Fruit fly (Drosophila melanogaster): ENCODE measurements around the gene CG31431.
A peak's percentile ranks its signal among the peaks of the same experiment; 100 is the strongest.

Gene CG31431

dm6 chr3R:21828040-21828526 lies 42.4 kb upstream of the CG31431 start (continued):
- TF ChIP-seq Met (GFP tag; optimal IDR thresholded peaks at IDR 0.05) = peak; percentile 22

DNA sequence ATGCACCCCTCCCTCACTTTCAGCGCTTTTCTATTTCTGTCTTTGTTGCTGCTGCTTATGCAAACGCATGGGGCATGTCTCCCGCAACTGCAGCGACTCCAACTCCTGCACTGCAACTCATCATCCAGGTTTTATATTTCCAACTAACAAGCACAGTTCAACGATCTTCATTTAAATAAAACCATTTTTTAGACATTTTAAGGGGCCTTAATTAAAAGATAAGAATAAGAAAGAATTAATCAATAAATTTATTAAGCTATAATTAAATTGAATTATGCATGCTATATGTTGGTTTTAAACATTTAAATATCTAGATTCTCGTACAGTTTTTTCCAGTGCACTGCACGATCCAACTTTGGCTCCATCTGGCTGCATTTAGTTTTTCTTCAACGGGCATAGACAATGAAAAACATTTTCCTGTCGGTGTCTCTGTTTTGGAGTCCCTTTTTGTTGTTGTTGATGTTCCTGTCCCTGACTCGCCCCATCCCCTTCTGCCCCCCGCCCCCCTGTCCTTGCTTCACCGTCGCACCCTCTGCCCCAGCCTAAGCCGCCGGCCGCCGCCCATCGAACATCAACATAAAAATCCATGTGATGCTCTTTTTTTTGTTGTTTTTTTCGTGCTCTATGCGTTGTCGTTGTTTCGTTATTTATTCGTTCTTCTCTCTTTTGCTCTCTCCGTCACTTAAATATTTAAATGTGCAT lies 41.5 kb upstream of the CG31431 start:
- TF ChIP-seq net (GFP tag; optimal IDR thresholded peaks at IDR 0.05) (peak; percentile 84), topi (GFP tag; optimal IDR thresholded peaks at IDR 0.05) (peak; percentile 1), CG4318 (GFP tag; optimal IDR thresholded peaks at IDR 0.05) (peak; percentile 90), CG15336 (GFP tag; IDR thresholded peaks at IDR 0.05) (peak; percentile 96), CG9139 (GFP tag; optimal IDR thresholded peaks at IDR 0.05) (peak; percentile 64), CG6854 (GFP tag; optimal IDR thresholded peaks at IDR 0.05) (no peak), lz (GFP tag; optimal IDR thresholded peaks at IDR 0.05) (peak; percentile 0), CG6792 (GFP tag; optimal IDR thresholded peaks at IDR 0.05) (peak; percentile 64), Sox14 (GFP tag; optimal IDR thresholded peaks at IDR 0.05) (peak; percentile 52), svp (GFP tag) (peak; percentile 50), Lpt (GFP tag; optimal IDR thresholded peaks at IDR 0.05) (peak; percentile 84), Met (GFP tag; optimal IDR thresholded peaks at IDR 0.05) (peak; percentile 18), CG6808 (GFP tag; optimal IDR thresholded peaks at IDR 0.05) (peak; percentile 77), Ets96B (tag; optimal IDR thresholded peaks at IDR 0.05) (peak; percentile 82), spab (GFP tag; optimal IDR thresholded peaks at IDR 0.05) (peak; percentile 73), CG10669 (GFP tag; optimal IDR thresholded peaks at IDR 0.05) (peak; percentile 65), Hr39 (GFP tag; optimal IDR thresholded peaks at IDR 0.05) (no peak), CG16779 (tag; optimal IDR thresholded peaks at IDR 0.05) (peak; percentile 52), Hr38 (GFP tag; optimal IDR thresholded peaks at IDR 0.05) (no peak), CG8632 (GFP tag; optimal IDR thresholded peaks at IDR 0.05) (peak; percentile 40), acj6 (GFP tag; optimal IDR thresholded peaks at IDR 0.05) (peak; percentile 77), OdsH (GFP tag; optimal IDR thresholded peaks at IDR 0.05) (peak; percentile 81), cyc (GFP tag; optimal IDR thresholded peaks at IDR 0.05) (peak; percentile 13), CG3032 (tag; optimal IDR thresholded peaks at IDR 0.05) (peak; percentile 83), Sox102F (GFP tag; optimal IDR thresholded peaks at IDR 0.05) (no peak), eg (GFP tag; IDR thresholded peaks at IDR 0.05) (peak; percentile 76), CG11762 (GFP tag; optimal IDR thresholded peaks at IDR 0.05; ENCODE audit: insufficient read depth) (peak; percentile 75), Eip78C (GFP tag) (peak; percentile 92), CG1621 (tag; optimal IDR thresholded peaks at IDR 0.05) (peak; percentile 60), Smox (GFP tag; optimal IDR thresholded peaks at IDR 0.05) (no peak), achi (GFP tag; optimal IDR thresholded peaks at IDR 0.05) (peak; percentile 83), fkh (GFP tag; optimal IDR thresholded peaks at IDR 0.05) (no peak), Sox15 (GFP tag; optimal IDR thresholded peaks at IDR 0.05) (no peak), CG3919 (GFP tag; optimal IDR thresholded peaks at IDR 0.05) (peak; percentile 75), vri (GFP tag; optimal IDR thresholded peaks at IDR 0.05) (no peak), esn (GFP tag; optimal IDR thresholded peaks at IDR 0.05) (peak; percentile 24), salr (GFP tag; optimal IDR thresholded peaks at IDR 0.05) (peak; percentile 22 to 77), Blimp-1 (GFP tag; optimal IDR thresholded peaks at IDR 0.05) (no peak), Gug (GFP tag; IDR thresholded peaks at IDR 0.05) (peak; percentile 80), CG8319 (GFP tag; optimal IDR thresholded peaks at IDR 0.05) (peak; percentile 7), fd85E (GFP tag; optimal IDR thresholded peaks at IDR 0.05) (no peak), CG8119 (GFP tag; IDR thresholded peaks at IDR 0.05) (peak; percentile 92), Eip93F (GFP tag; optimal IDR thresholded peaks at IDR 0.05) (no peak), ss (GFP tag; optimal IDR thresholded peaks at IDR 0.05) (peak; percentile 54 to 59), CG6163 (GFP tag; IDR thresholded peaks at IDR 0.05) (peak; percentile 82), CG7368 (GFP tag; optimal IDR thresholded peaks at IDR 0.05) (peak; percentile 58), CG11294 (GFP tag; IDR thresholded peaks at IDR 0.05) (peak; percentile 54; the same call in 1 of the 2 replicates), dac (GFP tag; optimal IDR thresholded peaks at IDR 0.05) (peak; percentile 78), Ets21C (GFP tag; optimal IDR thresholded peaks at IDR 0.05) (no peak)

Data from whole organism, prepupa.